Worm (Caenorhabditis elegans) whole organism, midembryonic: ENCODE results near the gene nspe-5.

Experiments
- T22C8.4 ChIP-seq: fragments of 200-800 bp; sonication (Bioruptor generic); IDR thresholded peaks from 2 replicates; pipeline ENCODE4 v1.3.6; 2022; ENCODE audit warnings: missing genetic modification characterization, missing compliant biosample characterization
- klf-2 ChIP-seq: fragments of 200-800 bp; sonication (Bioruptor generic); conservative IDR thresholded peaks from 2 replicates; pipeline ENCODE4 v1.3.6; 2022; ENCODE audit warnings: missing genetic modification reagents, missing genetic modification characterization, missing compliant biosample characterization
- ztf-23 ChIP-seq: fragments of 200-800 bp; sonication (Bioruptor generic); IDR thresholded peaks from 2 replicates; pipeline ENCODE4 v1.3.6; 2022; ENCODE audit warnings: missing genetic modification reagents, missing genetic modification characterization, missing compliant biosample characterization
- ztf-29 ChIP-seq: fragments of 200-800 bp; sonication (Bioruptor generic); IDR thresholded peaks from 2 replicates; pipeline ENCODE4 v1.3.6; 2022; ENCODE audit warnings: missing genetic modification reagents, missing genetic modification characterization, missing compliant biosample characterization

ce11 chrII:12673311-12673710 is 44.6 kb downstream of the nspe-5 start:
- TF ChIP-seq ztf-29 (no peak), T22C8.4 (GFP tag; lab: Robert Waterston, UW) (no peak), ztf-23 (GFP tag; lab: Robert Waterston, UW) (no peak), klf-2 (GFP tag; lab: Robert Waterston, UW) (no peak)
